Worm (Caenorhabditis elegans): ENCODE measurements around the gene Y119D3B.12.

ce11 chrIII:1218998-1219397 is 16.7 kb downstream of the Y119D3B.12 start:
- TF ChIP-seq tab-1 (GFP tag; IDR thresholded peaks at IDR 0.05) = no peak
- no peak for TF ChIP-seq klf-2 (GFP tag; conservative IDR thresholded peaks at IDR 0.05)
- TF ChIP-seq ref-1 (GFP tag; conservative IDR thresholded peaks at IDR 0.05) = no peak
- no peak for TF ChIP-seq flt-1 (GFP tag; IDR thresholded peaks at IDR 0.05)
- no peak for TF ChIP-seq T22C8.4 (GFP tag; IDR thresholded peaks at IDR 0.05)
- no peak for TF ChIP-seq ztf-23 (GFP tag; IDR thresholded peaks at IDR 0.05)
- TF ChIP-seq ztf-29 (GFP tag; IDR thresholded peaks at IDR 0.05) = no peak

All from whole organism, midembryonic.